Worm (Caenorhabditis elegans) whole organism, L4/young adult: ENCODE data around the gene wrt-10.

ENCODE experiments used
- W03F9.2 ChIP-seq: fragments of 150-350 bp; optimal IDR thresholded peaks from 2 replicates; lab custom pipeline; 2014; ENCODE audit warnings: missing biosample characterization, missing genetic modification characterization
- dao-5 ChIP-seq: sonication (generic microtip); optimal IDR thresholded peaks from 2 replicates; lab custom pipeline; 2016; ENCODE audit warnings: missing genotype, missing genetic modification characterization, moderate library complexity, missing compliant biosample characterization

ce11 chrII:7545364-7545763 lies 11.0 kb upstream of the wrt-10 start:
- TF ChIP-seq W03F9.2 (tag; lab: Kevin White, UChicago) (no peak), dao-5 (tag; lab: Kevin White, UChicago) (no peak)
